Worm (Caenorhabditis elegans) whole organism, L1 larva: ENCODE data around the gene R105.1.

ENCODE experiments used
- Y116A8C.19 ChIP-seq: sonication (generic microtip); optimal IDR thresholded peaks from 2 replicates; lab custom pipeline; 2016; ENCODE audit warnings: missing compliant biosample characterization, missing genetic modification characterization, borderline replicate concordance
- aly-2 ChIP-seq: fragments of 150-350 bp; optimal IDR thresholded peaks from 2 replicates; lab custom pipeline; 2014; ENCODE audit warnings: missing biosample characterization, missing genetic modification characterization
- ceh-63 ChIP-seq: fragments of 200-800 bp; sonication (Bioruptor generic); optimal IDR thresholded peaks from 2 replicates; lab custom pipeline; 2018; ENCODE audit warnings: mild to moderate bottlenecking, missing genetic modification characterization, missing compliant biosample characterization
- ceh-8 ChIP-seq: fragments of 200-800 bp; sonication (Bioruptor generic); optimal IDR thresholded peaks from 2 replicates; lab custom pipeline; 2018; ENCODE audit warnings: mild to moderate bottlenecking, missing genetic modification characterization, moderate library complexity, missing compliant biosample characterization
- ceh-82 ChIP-seq, 3 experiments: fragments of 150-350 bp in 1 of 3; sonication (generic microtip) in 2 of 3; optimal IDR thresholded peaks; 2 replicates each; lab custom pipeline; 2014 to 2017; ENCODE audit warnings: missing biosample characterization in 3 of 3, missing genetic modification characterization in 3 of 3
- ces-1 ChIP-seq: fragments of 150-350 bp; optimal IDR thresholded peaks from 2 replicates; lab custom pipeline; 2014; ENCODE audit warnings: missing biosample characterization, missing genetic modification reagents, missing genetic modification characterization
- dpl-1 ChIP-seq, 3 experiments: fragments of 150-350 bp in 2 of 3; sonication (generic microtip) in 1 of 3; optimal IDR thresholded peaks; 2 replicates each; lab custom pipeline; 2014 to 2017; ENCODE audit warnings: missing biosample characterization in 3 of 3, missing genetic modification characterization in 3 of 3, missing genetic modification reagents in 3 of 3
- efl-1 ChIP-seq, 4 experiments: fragments of 150-350 bp; optimal IDR thresholded peaks in 3 of 4; peaks in 1 of 4; 1 replicate in 1 of 4; 2 replicates in 3 of 4; lab custom pipeline; 2014; ENCODE audit warnings: missing biosample characterization in 2 of 4, missing genetic modification characterization in 2 of 4, missing genetic modification reagents in 2 of 4
- egl-27 ChIP-seq, 2 experiments: fragments of 150-350 bp in 1 of 2; sonication (generic microtip); optimal IDR thresholded peaks; 3 replicates each; lab custom pipeline; 2017 to 2018; ENCODE audit warnings: missing biosample characterization in 2 of 2, missing genetic modification characterization in 2 of 2, missing genetic modification reagents in 2 of 2
- elt-2 ChIP-seq: sonication (generic microtip); optimal IDR thresholded peaks from 2 replicates; lab custom pipeline; 2016; ENCODE audit warnings: missing genetic modification characterization, mild to moderate bottlenecking, inconsistent platforms, missing compliant biosample characterization, missing genetic modification reagents
- elt-3 ChIP-seq, 6 experiments: fragments of 150-350 bp in 1 of 6; sonication (generic microtip); optimal IDR thresholded peaks; 2 replicates each; lab custom pipeline; 2017 to 2018; ENCODE audit warnings: missing biosample characterization in 6 of 6, missing genetic modification characterization in 6 of 6, inconsistent platforms in 1 of 6
- ets-5 ChIP-seq: fragments of 200-800 bp; sonication (Bioruptor generic); IDR thresholded peaks from 2 replicates; pipeline ENCODE4 v1.3.6; 2022; ENCODE audit warnings: missing genetic modification characterization, missing compliant biosample characterization
- fkh-10 ChIP-seq: sonication (generic microtip); optimal IDR thresholded peaks from 2 replicates; lab custom pipeline; 2017; ENCODE audit warnings: missing biosample characterization, missing genetic modification reagents, missing genetic modification characterization
- fkh-8 ChIP-seq: sonication (generic microtip); optimal IDR thresholded peaks from 2 replicates; lab custom pipeline; 2016; ENCODE audit warnings: mild to moderate bottlenecking, missing genetic modification characterization, missing compliant biosample characterization
- grh-1 ChIP-seq: fragments of 200-800 bp; sonication (Bioruptor generic); IDR thresholded peaks from 2 replicates; pipeline ENCODE4 v1.3.6; 2022; ENCODE audit warnings: missing genetic modification reagents, missing genetic modification characterization, missing compliant biosample characterization
- hlh-17 ChIP-seq: fragments of 200-800 bp; sonication (Bioruptor generic); optimal IDR thresholded peaks from 2 replicates; lab custom pipeline; 2018; ENCODE audit warnings: missing genetic modification characterization, mild to moderate bottlenecking, missing compliant biosample characterization, moderate library complexity, borderline replicate concordance
- hpl-2 ChIP-seq: fragments of 150-350 bp; optimal IDR thresholded peaks from 2 replicates; lab custom pipeline; 2014; ENCODE audit warnings: missing biosample characterization, missing genetic modification reagents, missing genetic modification characterization
- irx-1 ChIP-seq: sonication (generic microtip); optimal IDR thresholded peaks from 2 replicates; lab custom pipeline; 2016; ENCODE audit warnings: missing genetic modification characterization, missing compliant biosample characterization
- isw-1 ChIP-seq: fragments of 200-800 bp; sonication (Bioruptor generic); IDR thresholded peaks from 2 replicates; pipeline ENCODE4 v1.3.6; 2022; ENCODE audit warnings: missing genetic modification characterization, missing compliant biosample characterization
- lin-13 ChIP-seq: fragments of 150-350 bp; optimal IDR thresholded peaks from 2 replicates; lab custom pipeline; 2014; ENCODE audit warnings: missing biosample characterization, missing genetic modification reagents, missing genetic modification characterization
- lin-14 ChIP-seq: fragments of 200-800 bp; sonication (Bioruptor generic); optimal IDR thresholded peaks from 2 replicates; lab custom pipeline; 2018; ENCODE audit warnings: mild to moderate bottlenecking, missing genetic modification characterization, moderate library complexity, missing compliant biosample characterization
- lin-35 ChIP-seq, 2 experiments: fragments of 150-350 bp; optimal IDR thresholded peaks; 2 replicates each; lab custom pipeline; 2014; ENCODE audit warnings: missing biosample characterization in 2 of 2, missing genetic modification characterization in 2 of 2, missing genetic modification reagents in 2 of 2
- lir-3 ChIP-seq: sonication (generic microtip); optimal IDR thresholded peaks from 2 replicates; lab custom pipeline; 2016; ENCODE audit warnings: mild to moderate bottlenecking, missing genetic modification characterization, moderate library complexity, missing compliant biosample characterization; ENCODE audit not compliant: poor library complexity
- lsy-2 ChIP-seq, 2 experiments: fragments of 150-350 bp; optimal IDR thresholded peaks; 2 replicates each; lab custom pipeline; 2014; ENCODE audit warnings: missing biosample characterization in 2 of 2, missing genetic modification characterization in 2 of 2
- mdl-1 ChIP-seq, 2 experiments: fragments of 150-350 bp; optimal IDR thresholded peaks; 2 replicates each; lab custom pipeline; 2014 to 2017; ENCODE audit warnings: missing biosample characterization in 2 of 2, missing genetic modification characterization in 2 of 2, inconsistent platforms in 1 of 2
- mep-1 ChIP-seq: fragments of 150-350 bp; optimal IDR thresholded peaks from 2 replicates; lab custom pipeline; 2014; ENCODE audit warnings: missing biosample characterization, missing genetic modification characterization
- nhr-12 ChIP-seq: sonication (generic microtip); optimal IDR thresholded peaks from 2 replicates; lab custom pipeline; 2017; ENCODE audit warnings: missing biosample characterization, missing genetic modification characterization
- nhr-47 ChIP-seq: sonication (generic microtip); optimal IDR thresholded peaks from 2 replicates; lab custom pipeline; 2016; ENCODE audit warnings: mild to moderate bottlenecking, missing genetic modification characterization, moderate library complexity, missing compliant biosample characterization
- nhr-71 ChIP-seq: sonication (generic microtip); optimal IDR thresholded peaks from 2 replicates; lab custom pipeline; 2016; ENCODE audit warnings: mild to moderate bottlenecking, missing genetic modification characterization, moderate library complexity, missing compliant biosample characterization
- nhr-85 ChIP-seq: sonication (generic microtip); peaks from one replicate; lab custom pipeline; 2016; ENCODE audit warnings: missing genetic modification characterization, inconsistent platforms, missing compliant biosample characterization
- skn-1 ChIP-seq: fragments of 150-350 bp; optimal IDR thresholded peaks from 2 replicates; lab custom pipeline; 2014; ENCODE audit warnings: missing biosample characterization, missing genetic modification characterization
- snu-23 ChIP-seq: sonication (generic microtip); optimal IDR thresholded peaks from 2 replicates; lab custom pipeline; 2016; ENCODE audit warnings: missing genetic modification characterization, missing compliant biosample characterization
- sup-37 ChIP-seq: fragments of 200-800 bp; sonication (Bioruptor generic); optimal IDR thresholded peaks from 2 replicates; lab custom pipeline; 2018; ENCODE audit warnings: mild to moderate bottlenecking, missing genetic modification characterization, missing compliant biosample characterization
- tbx-2 ChIP-seq: sonication (generic microtip); optimal IDR thresholded peaks from 2 replicates; lab custom pipeline; 2016; ENCODE audit warnings: missing genetic modification characterization, missing compliant biosample characterization
- tlp-1 ChIP-seq: fragments of 150-350 bp; optimal IDR thresholded peaks from 2 replicates; lab custom pipeline; 2014; ENCODE audit warnings: missing biosample characterization, missing genetic modification characterization
- unc-130 ChIP-seq: fragments of 150-350 bp; optimal IDR thresholded peaks from 2 replicates; lab custom pipeline; 2017; ENCODE audit warnings: missing biosample characterization, missing genetic modification characterization, inconsistent platforms
- unc-30 ChIP-seq: sonication (generic microtip); optimal IDR thresholded peaks from 2 replicates; lab custom pipeline; 2017; ENCODE audit warnings: missing biosample characterization, missing genetic modification characterization
- unc-62 ChIP-seq: fragments of 150-350 bp; optimal IDR thresholded peaks from 2 replicates; lab custom pipeline; 2014; ENCODE audit warnings: missing biosample characterization, missing genetic modification reagents, missing genetic modification characterization
- unc-86 ChIP-seq: sonication (generic microtip); optimal IDR thresholded peaks from 2 replicates; lab custom pipeline; 2016; ENCODE audit warnings: missing genetic modification characterization, missing compliant biosample characterization
- zag-1 ChIP-seq: fragments of 150-350 bp; optimal IDR thresholded peaks from 2 replicates; lab custom pipeline; 2014; ENCODE audit warnings: missing biosample characterization, missing genetic modification characterization
- ztf-4 ChIP-seq: fragments of 150-350 bp; optimal IDR thresholded peaks from 2 replicates; lab custom pipeline; 2014; ENCODE audit warnings: missing biosample characterization, missing genetic modification characterization

R105.1 gene

DNA sequence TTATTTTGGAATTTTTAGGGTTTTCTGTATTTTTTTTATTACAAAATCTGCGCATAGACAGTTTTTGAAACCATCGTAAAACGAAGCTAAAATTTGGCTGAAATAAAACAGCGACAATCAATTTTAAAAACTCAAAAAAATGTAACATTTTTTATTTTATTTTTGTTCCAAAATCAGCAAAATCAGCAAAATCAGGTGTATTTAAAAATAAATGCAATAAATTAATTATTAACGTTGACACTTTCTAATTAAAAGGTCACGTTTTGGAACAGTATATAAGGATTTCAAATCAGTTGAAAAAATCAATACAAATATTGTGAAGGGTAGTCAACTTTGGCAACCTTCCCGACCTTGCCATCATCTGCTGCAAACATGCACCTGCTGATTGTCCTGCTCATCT lies at the start of gene R105.1:
Gene R105.1 (plus strand): TSS at position 301 of the 400 bp plus-strand sequence.
- no peak for TF ChIP-seq aly-2 (tag; lab: Kevin White, UChicago)

DNA sequence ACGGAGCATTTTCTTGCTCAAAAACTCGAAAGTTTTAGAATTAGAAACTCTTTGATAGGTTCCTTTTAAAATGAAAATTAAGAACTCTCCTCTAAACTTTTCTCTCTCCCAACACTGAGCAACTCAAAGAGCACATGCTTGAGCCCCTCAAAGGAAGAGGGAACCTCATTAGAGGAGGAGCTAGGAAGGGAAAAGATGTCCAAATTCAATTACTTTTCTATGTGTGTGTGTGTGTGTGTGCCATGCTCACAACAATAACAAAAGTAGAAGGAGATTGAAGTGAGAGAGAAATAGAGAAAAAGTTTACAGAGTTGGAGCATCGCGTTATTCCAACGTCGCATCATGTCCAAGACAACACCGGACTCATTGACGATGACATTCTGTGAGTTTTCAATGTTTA lies 47.5 kb upstream of the R105.1 start:
- no peak for TF ChIP-seq hlh-17 (GFP tag; lab: Kevin White, UChicago)
- TF ChIP-seq ceh-8 (GFP tag; lab: Kevin White, UChicago): peak; percentile 19
- peak; percentile 33 for TF ChIP-seq mep-1
- TF ChIP-seq egl-27 (tag; optimal IDR thresholded peaks at IDR 0.05; lab: Kevin White, UChicago): no peak
- peak; percentile 20 for TF ChIP-seq nhr-47 (tag; lab: Kevin White, UChicago)
- peak; percentile 33 for TF ChIP-seq nhr-71 (tag; lab: Kevin White, UChicago)
- TF ChIP-seq ztf-4 (tag; lab: Kevin White, UChicago): no peak
- TF ChIP-seq lir-3 (tag; lab: Kevin White, UChicago): no peak
- no peak for TF ChIP-seq unc-30 (tag; lab: Kevin White, UChicago)
- TF ChIP-seq snu-23 (GFP tag; lab: Kevin White, UChicago): peak; percentile 7
- no peak for TF ChIP-seq nhr-85 (tag; lab: Kevin White, UChicago)
- no peak for TF ChIP-seq fkh-8 (tag; lab: Kevin White, UChicago)
- no peak for TF ChIP-seq sup-37
- TF ChIP-seq isw-1 (GFP tag; lab: Robert Waterston, UW): peak; percentile 11; the same call in 1 of the 2 replicates
- peak in 1 of 2 experiments; percentile 50 for TF ChIP-seq lsy-2 (tag; optimal IDR thresholded peaks at IDR 0.05; lab: Kevin White, UChicago)
- TF ChIP-seq lin-13: no peak
- no peak for TF ChIP-seq unc-62 (GFP tag; lab: Kevin White, UChicago)
- TF ChIP-seq hpl-2 (GFP tag; lab: Kevin White, UChicago): no peak
- TF ChIP-seq ces-1 (GFP tag; lab: Kevin White, UChicago): peak; percentile 97
- no peak for TF ChIP-seq unc-86 (tag; lab: Kevin White, UChicago)
- TF ChIP-seq nhr-12: no peak
- TF ChIP-seq efl-1 (optimal IDR thresholded peaks at IDR 0.05; lab: Kevin White, UChicago): peak in 1 of 2 experiments; percentile 5
- peak in 1 of 2 experiments; percentile 21 for TF ChIP-seq efl-1 (GFP tag; optimal IDR thresholded peaks at IDR 0.05 in 1 of 2; lab: Kevin White, UChicago)
- TF ChIP-seq Y116A8C.19 (tag; lab: Kevin White, UChicago): no peak
- TF ChIP-seq dpl-1 (GFP tag; optimal IDR thresholded peaks at IDR 0.05; lab: Kevin White, UChicago): no peak
- TF ChIP-seq unc-130 (tag; lab: Kevin White, UChicago): no peak
- TF ChIP-seq elt-3 (tag; optimal IDR thresholded peaks at IDR 0.05; lab: Kevin White, UChicago): no peak
- peak; percentile 96 for TF ChIP-seq fkh-10 (GFP tag; lab: Kevin White, UChicago)
- peak in 1 of 2 experiments; percentile 10 for TF ChIP-seq lin-35 (GFP tag; optimal IDR thresholded peaks at IDR 0.05; lab: Kevin White, UChicago)
- peak; percentile 94 for TF ChIP-seq lin-14 (GFP tag; lab: Kevin White, UChicago)
- peak; percentile 80 for TF ChIP-seq zag-1 (tag; lab: Kevin White, UChicago)
- no peak for TF ChIP-seq mdl-1 (tag; optimal IDR thresholded peaks at IDR 0.05; lab: Kevin White, UChicago)
- no peak for TF ChIP-seq ets-5 (GFP tag; lab: Robert Waterston, UW)
- TF ChIP-seq elt-2 (tag; lab: Kevin White, UChicago): no peak
- TF ChIP-seq ceh-82 (tag; optimal IDR thresholded peaks at IDR 0.05; lab: Kevin White, UChicago): peak in 1 of 3 experiments; percentile 37
- TF ChIP-seq skn-1: no peak
- no peak for TF ChIP-seq tlp-1 (tag; lab: Kevin White, UChicago)
- TF ChIP-seq tbx-2 (tag; lab: Kevin White, UChicago): peak; percentile 39
- no peak for TF ChIP-seq irx-1 (tag; lab: Kevin White, UChicago)

DNA sequence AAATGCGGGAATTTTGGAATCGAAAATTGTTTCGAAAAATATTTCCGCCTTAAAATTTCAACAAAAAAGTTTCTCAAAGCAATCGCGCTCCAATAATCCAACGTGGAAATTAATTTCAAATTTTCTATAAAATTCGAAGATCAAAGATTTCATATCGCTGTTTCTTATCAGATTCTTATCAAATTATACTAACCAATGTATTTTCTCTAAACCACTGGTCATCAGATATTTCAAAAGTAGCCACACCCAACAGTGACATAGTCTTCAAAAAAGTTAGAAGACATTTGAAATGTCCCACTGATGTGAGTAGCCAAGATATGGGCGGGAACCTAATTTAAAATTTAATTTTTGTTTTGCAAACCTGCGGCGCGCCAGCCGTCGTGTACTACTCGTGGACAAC lies 46.0 kb upstream of the R105.1 start:
- TF ChIP-seq grh-1 (GFP tag; lab: Robert Waterston, UW): no peak
- TF ChIP-seq ceh-82 (tag; optimal IDR thresholded peaks at IDR 0.05; lab: Kevin White, UChicago): no peak
- peak in 5 of 6 experiments; percentile 19 to 52 (median 47) for TF ChIP-seq elt-3 (tag; optimal IDR thresholded peaks at IDR 0.05; lab: Kevin White, UChicago)
- no peak for TF ChIP-seq ceh-63 (GFP tag; lab: Kevin White, UChicago)
- no peak for TF ChIP-seq ceh-8 (GFP tag; lab: Kevin White, UChicago)
- TF ChIP-seq lsy-2 (tag; optimal IDR thresholded peaks at IDR 0.05; lab: Kevin White, UChicago): no peak
- TF ChIP-seq mdl-1 (tag; optimal IDR thresholded peaks at IDR 0.05; lab: Kevin White, UChicago): no peak
- no peak for TF ChIP-seq isw-1 (GFP tag; lab: Robert Waterston, UW)
- peak; percentile 12 for TF ChIP-seq nhr-85 (tag; lab: Kevin White, UChicago)
